Fruit fly (Drosophila melanogaster): Measurements from ENCODE around the gene CG14414.

The CG14414 gene

DNA sequence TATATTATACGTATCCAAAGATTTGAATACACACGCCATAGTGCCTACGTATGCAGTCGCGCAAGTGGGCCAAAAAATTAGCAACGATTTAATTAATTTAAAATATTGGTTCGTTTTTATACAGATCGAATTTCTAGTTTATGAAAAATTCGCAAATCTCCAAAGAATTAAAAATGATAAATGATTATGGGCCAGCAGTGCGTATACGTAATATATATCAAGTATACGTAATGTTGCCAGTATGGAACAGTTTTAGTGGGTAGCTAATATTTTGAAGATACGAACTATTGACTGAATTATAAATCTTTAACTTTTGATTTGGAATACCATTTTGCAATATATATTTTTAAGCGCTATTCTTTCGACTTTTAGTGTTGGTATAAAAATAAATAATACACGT lies 12.7 kb downstream of the CG14414 start (continued):
- TF ChIP-seq E2f2 (GFP tag; IDR thresholded peaks at IDR 0.05) (no peak), repo (GFP tag; optimal IDR thresholded peaks at IDR 0.05) (no peak), her (GFP tag; optimal IDR thresholded peaks at IDR 0.05) (no peak), CG11093 (GFP tag; IDR thresholded peaks at IDR 0.05) (no peak), CG7928 (GFP tag; optimal IDR thresholded peaks at IDR 0.05) (no peak), CG11247 (GFP tag; IDR thresholded peaks at IDR 0.05) (no peak), lilli (GFP tag; optimal IDR thresholded peaks at IDR 0.05) (peak; percentile 12), cato (GFP tag; optimal IDR thresholded peaks at IDR 0.05; ENCODE audit: borderline replicate concordance) (no peak), CG4854 (GFP tag; optimal IDR thresholded peaks at IDR 0.05) (no peak), CG11560 (tag; IDR thresholded peaks at IDR 0.05) (no peak), CG10267 (tag; optimal IDR thresholded peaks at IDR 0.05) (no peak), Dad (GFP tag; optimal IDR thresholded peaks at IDR 0.05) (no peak), CG10209 (GFP tag; optimal IDR thresholded peaks at IDR 0.05) (peak; percentile 9), CG17359 (tag; optimal IDR thresholded peaks at IDR 0.05) (no peak), org-1 (GFP tag; optimal IDR thresholded peaks at IDR 0.05) (no peak), dmrt99B (tag; optimal IDR thresholded peaks at IDR 0.05) (peak; percentile 54), odd (GFP tag; optimal IDR thresholded peaks at IDR 0.05) (no peak), CG8478 (optimal IDR thresholded peaks at IDR 0.05) (no peak), CG32532 (GFP tag; IDR thresholded peaks at IDR 0.05) (no peak), sim (GFP tag; IDR thresholded peaks at IDR 0.05) (no peak), gcm (GFP tag; optimal IDR thresholded peaks at IDR 0.05) (no peak), CG2129 (GFP tag; IDR thresholded peaks at IDR 0.05; ENCODE audit: partially characterized antibody) (no peak), crol (GFP tag; IDR thresholded peaks at IDR 0.05) (no peak), CG18619 (GFP tag; optimal IDR thresholded peaks at IDR 0.05) (no peak), CG10565 (GFP tag; optimal IDR thresholded peaks at IDR 0.05) (no peak), HLH54F (GFP tag; optimal IDR thresholded peaks at IDR 0.05) (no peak), CG10366 (GFP tag; IDR thresholded peaks at IDR 0.05) (peak; percentile 8; the same call in 1 of the 2 replicates), CG1832 (GFP tag; optimal IDR thresholded peaks at IDR 0.05) (no peak), CG8944 (GFP tag; optimal IDR thresholded peaks at IDR 0.05) (no peak), cwo (GFP tag; optimal IDR thresholded peaks at IDR 0.05) (peak; percentile 10), CG18764 (GFP tag; optimal IDR thresholded peaks at IDR 0.05) (no peak), dimm (GFP tag; IDR thresholded peaks at IDR 0.05) (no peak), sr (GFP tag; IDR thresholded peaks at IDR 0.05) (no peak), CG13296 (GFP tag; optimal IDR thresholded peaks at IDR 0.05) (peak; percentile 2), NFAT (GFP tag; IDR thresholded peaks at IDR 0.05) (no peak), tx (GFP tag; optimal IDR thresholded peaks at IDR 0.05) (no peak), CG10959 (GFP tag; IDR thresholded peaks at IDR 0.05) (no peak), CG7745 (tag; optimal IDR thresholded peaks at IDR 0.05) (no peak), lola (GFP tag; optimal IDR thresholded peaks at IDR 0.05) (no peak), tll (GFP tag; optimal IDR thresholded peaks at IDR 0.05) (no peak), ranshi (GFP tag; IDR thresholded peaks at IDR 0.05) (no peak), mld (GFP tag; IDR thresholded peaks at IDR 0.05; ENCODE audit: partially characterized antibody) (no peak), Trl (optimal IDR thresholded peaks at IDR 0.05) (no peak), Trl (GFP tag; optimal IDR thresholded peaks at IDR 0.05) (no peak), Lhr (GFP tag; optimal IDR thresholded peaks at IDR 0.05) (no peak), CG12155 (GFP tag; optimal IDR thresholded peaks at IDR 0.05) (no peak), Awh (GFP tag; IDR thresholded peaks at IDR 0.05) (no peak), Dbx (GFP tag; IDR thresholded peaks at IDR 0.05) (no peak), CG8388 (GFP tag; optimal IDR thresholded peaks at IDR 0.05) (no peak), B-H1 (GFP tag; IDR thresholded peaks at IDR 0.05) (no peak; the same call in 2 of the 3 replicates), CG6689 (GFP tag; IDR thresholded peaks at IDR 0.05) (0 out of 2 replicates have a peak, but pooled peaks have one; percentile 8), nom (GFP tag; optimal IDR thresholded peaks at IDR 0.05) (no peak)

Data from whole organism, embryonic.